Worm (Caenorhabditis elegans) whole organism, L1 larva: ENCODE measurements around the gene Y62E10A.24.

Experiments
- C34B4.2 ChIP-seq: sonication (generic microtip); optimal IDR thresholded peaks from 2 replicates; lab custom pipeline; 2017; ENCODE audit warnings: mild to moderate bottlenecking, missing genetic modification characterization, missing compliant biosample characterization
- F16B12.6 ChIP-seq: fragments of 150-350 bp; optimal IDR thresholded peaks from 2 replicates; lab custom pipeline; 2014; ENCODE audit warnings: missing biosample characterization, missing genetic modification characterization
- aha-1 ChIP-seq: fragments of 150-350 bp; optimal IDR thresholded peaks from 2 replicates; lab custom pipeline; 2014; ENCODE audit warnings: missing biosample characterization, missing genetic modification characterization
- alr-1 ChIP-seq: fragments of 200-800 bp; sonication (Bioruptor generic); optimal IDR thresholded peaks from 2 replicates; lab custom pipeline; 2018; ENCODE audit warnings: borderline replicate concordance, mild to moderate bottlenecking, missing genetic modification characterization, missing compliant biosample characterization
- aly-2 ChIP-seq: fragments of 150-350 bp; optimal IDR thresholded peaks from 2 replicates; lab custom pipeline; 2014; ENCODE audit warnings: missing biosample characterization, missing genetic modification characterization
- blmp-1 ChIP-seq: fragments of 150-350 bp; optimal IDR thresholded peaks from 2 replicates; lab custom pipeline; 2014; ENCODE audit warnings: missing biosample characterization, missing genetic modification characterization
- ceh-88 ChIP-seq: fragments of 200-800 bp; sonication (Bioruptor generic); IDR thresholded peaks from 2 replicates; pipeline ENCODE4 v1.3.6; 2022; ENCODE audit warnings: missing genetic modification characterization, missing compliant biosample characterization
- ceh-90 ChIP-seq: sonication (generic microtip); optimal IDR thresholded peaks from 2 replicates; lab custom pipeline; 2016; ENCODE audit warnings: missing genetic modification characterization, missing compliant biosample characterization
- ces-1 ChIP-seq: fragments of 150-350 bp; optimal IDR thresholded peaks from 2 replicates; lab custom pipeline; 2014; ENCODE audit warnings: missing biosample characterization, missing genetic modification reagents, missing genetic modification characterization
- dpl-1 ChIP-seq, 3 experiments: fragments of 150-350 bp in 2 of 3; sonication (generic microtip) in 1 of 3; optimal IDR thresholded peaks; 2 replicates each; lab custom pipeline; 2014 to 2017; ENCODE audit warnings: missing biosample characterization in 3 of 3, missing genetic modification characterization in 3 of 3, missing genetic modification reagents in 3 of 3
- efl-1 ChIP-seq, 4 experiments: fragments of 150-350 bp; optimal IDR thresholded peaks in 3 of 4; peaks in 1 of 4; 1 replicate in 1 of 4; 2 replicates in 3 of 4; lab custom pipeline; 2014; ENCODE audit warnings: missing biosample characterization in 2 of 4, missing genetic modification characterization in 2 of 4, missing genetic modification reagents in 2 of 4
- efl-3 ChIP-seq: fragments of 200-800 bp; sonication (Bioruptor generic); optimal IDR thresholded peaks from 2 replicates; lab custom pipeline; 2018; ENCODE audit warnings: mild to moderate bottlenecking, missing genetic modification characterization, missing compliant biosample characterization
- egl-13 ChIP-seq: sonication (generic microtip); optimal IDR thresholded peaks from 2 replicates; lab custom pipeline; 2016; ENCODE audit warnings: missing genotype, missing genetic modification reagents, missing genetic modification characterization, missing compliant biosample characterization
- ets-5 ChIP-seq: fragments of 200-800 bp; sonication (Bioruptor generic); IDR thresholded peaks from 2 replicates; pipeline ENCODE4 v1.3.6; 2022; ENCODE audit warnings: missing genetic modification characterization, missing compliant biosample characterization
- fkh-4 ChIP-seq: sonication (generic microtip); optimal IDR thresholded peaks from 2 replicates; lab custom pipeline; 2016; ENCODE audit warnings: missing compliant biosample characterization, missing genetic modification characterization, borderline replicate concordance
- fos-1 ChIP-seq: fragments of 150-350 bp; optimal IDR thresholded peaks from 2 replicates; lab custom pipeline; 2014; ENCODE audit warnings: missing biosample characterization, missing genetic modification characterization
- grh-1 ChIP-seq: fragments of 200-800 bp; sonication (Bioruptor generic); IDR thresholded peaks from 2 replicates; pipeline ENCODE4 v1.3.6; 2022; ENCODE audit warnings: missing genetic modification reagents, missing genetic modification characterization, missing compliant biosample characterization
- hlh-4 ChIP-seq: sonication (generic microtip); optimal IDR thresholded peaks from 2 replicates; lab custom pipeline; 2016; ENCODE audit warnings: mild to moderate bottlenecking, missing genetic modification characterization, missing compliant biosample characterization
- irx-1 ChIP-seq: sonication (generic microtip); optimal IDR thresholded peaks from 2 replicates; lab custom pipeline; 2016; ENCODE audit warnings: missing genetic modification characterization, missing compliant biosample characterization
- isw-1 ChIP-seq: fragments of 200-800 bp; sonication (Bioruptor generic); IDR thresholded peaks from 2 replicates; pipeline ENCODE4 v1.3.6; 2022; ENCODE audit warnings: missing genetic modification characterization, missing compliant biosample characterization
- jun-1 ChIP-seq: fragments of 150-350 bp; optimal IDR thresholded peaks from 2 replicates; lab custom pipeline; 2014; ENCODE audit warnings: missing biosample characterization, missing genetic modification reagents, missing genetic modification characterization
- lin-13 ChIP-seq: fragments of 150-350 bp; optimal IDR thresholded peaks from 2 replicates; lab custom pipeline; 2014; ENCODE audit warnings: missing biosample characterization, missing genetic modification reagents, missing genetic modification characterization
- lin-35 ChIP-seq, 2 experiments: fragments of 150-350 bp; optimal IDR thresholded peaks; 2 replicates each; lab custom pipeline; 2014; ENCODE audit warnings: missing biosample characterization in 2 of 2, missing genetic modification characterization in 2 of 2, missing genetic modification reagents in 2 of 2
- lir-3 ChIP-seq: sonication (generic microtip); optimal IDR thresholded peaks from 2 replicates; lab custom pipeline; 2016; ENCODE audit warnings: mild to moderate bottlenecking, missing genetic modification characterization, moderate library complexity, missing compliant biosample characterization; ENCODE audit not compliant: poor library complexity
- lsy-2 ChIP-seq, 2 experiments: fragments of 150-350 bp; optimal IDR thresholded peaks; 2 replicates each; lab custom pipeline; 2014; ENCODE audit warnings: missing biosample characterization in 2 of 2, missing genetic modification characterization in 2 of 2
- mdl-1 ChIP-seq, 2 experiments: fragments of 150-350 bp; optimal IDR thresholded peaks; 2 replicates each; lab custom pipeline; 2014 to 2017; ENCODE audit warnings: missing biosample characterization in 2 of 2, missing genetic modification characterization in 2 of 2, inconsistent platforms in 1 of 2
- nhr-11 ChIP-seq: fragments of 150-350 bp; optimal IDR thresholded peaks from 2 replicates; lab custom pipeline; 2014; ENCODE audit warnings: missing biosample characterization, missing genetic modification characterization
- nhr-237 ChIP-seq: fragments of 150-350 bp; optimal IDR thresholded peaks from 2 replicates; lab custom pipeline; 2014; ENCODE audit warnings: missing biosample characterization, missing genetic modification characterization
- nhr-47 ChIP-seq: sonication (generic microtip); optimal IDR thresholded peaks from 2 replicates; lab custom pipeline; 2016; ENCODE audit warnings: mild to moderate bottlenecking, missing genetic modification characterization, moderate library complexity, missing compliant biosample characterization
- nhr-71 ChIP-seq: sonication (generic microtip); optimal IDR thresholded peaks from 2 replicates; lab custom pipeline; 2016; ENCODE audit warnings: mild to moderate bottlenecking, missing genetic modification characterization, moderate library complexity, missing compliant biosample characterization
- nhr-77 ChIP-seq: fragments of 150-350 bp; optimal IDR thresholded peaks from 2 replicates; lab custom pipeline; 2014; ENCODE audit warnings: missing biosample characterization, missing genetic modification characterization
- pax-3 ChIP-seq: fragments of 200-800 bp; sonication (Bioruptor generic); optimal IDR thresholded peaks from 2 replicates; lab custom pipeline; 2018; ENCODE audit warnings: mild to moderate bottlenecking, missing genetic modification characterization, moderate library complexity, missing compliant biosample characterization
- pqm-1 ChIP-seq: sonication (generic microtip); optimal IDR thresholded peaks from 3 replicates; lab custom pipeline; 2017; ENCODE audit warnings: missing biosample characterization, missing genetic modification characterization
- skn-1 ChIP-seq: fragments of 150-350 bp; optimal IDR thresholded peaks from 2 replicates; lab custom pipeline; 2014; ENCODE audit warnings: missing biosample characterization, missing genetic modification characterization
- snu-23 ChIP-seq: sonication (generic microtip); optimal IDR thresholded peaks from 2 replicates; lab custom pipeline; 2016; ENCODE audit warnings: missing genetic modification characterization, missing compliant biosample characterization
- swsn-7 ChIP-seq: sonication (generic microtip); optimal IDR thresholded peaks from 2 replicates; lab custom pipeline; 2016; ENCODE audit warnings: missing genetic modification characterization, missing compliant biosample characterization
- tbx-2 ChIP-seq: sonication (generic microtip); optimal IDR thresholded peaks from 2 replicates; lab custom pipeline; 2016; ENCODE audit warnings: missing genetic modification characterization, missing compliant biosample characterization
- unc-130 ChIP-seq: fragments of 150-350 bp; optimal IDR thresholded peaks from 2 replicates; lab custom pipeline; 2017; ENCODE audit warnings: missing biosample characterization, missing genetic modification characterization, inconsistent platforms
- unc-30 ChIP-seq: sonication (generic microtip); optimal IDR thresholded peaks from 2 replicates; lab custom pipeline; 2017; ENCODE audit warnings: missing biosample characterization, missing genetic modification characterization
- unc-62 ChIP-seq: fragments of 150-350 bp; optimal IDR thresholded peaks from 2 replicates; lab custom pipeline; 2014; ENCODE audit warnings: missing biosample characterization, missing genetic modification reagents, missing genetic modification characterization
- unc-86 ChIP-seq: sonication (generic microtip); optimal IDR thresholded peaks from 2 replicates; lab custom pipeline; 2016; ENCODE audit warnings: missing genetic modification characterization, missing compliant biosample characterization
- unc-98 ChIP-seq: fragments of 200-800 bp; sonication (Bioruptor generic); IDR thresholded peaks from 2 replicates; pipeline ENCODE4 v1.3.6; 2022; ENCODE audit warnings: missing genetic modification characterization, missing compliant biosample characterization
- vab-15 ChIP-seq: sonication (generic microtip); optimal IDR thresholded peaks from 2 replicates; lab custom pipeline; 2017; ENCODE audit warnings: missing genotype, mild to moderate bottlenecking, missing genetic modification characterization, missing compliant biosample characterization
- zag-1 ChIP-seq: fragments of 150-350 bp; optimal IDR thresholded peaks from 2 replicates; lab custom pipeline; 2014; ENCODE audit warnings: missing biosample characterization, missing genetic modification characterization
- zip-4 ChIP-seq: fragments of 200-800 bp; sonication (Bioruptor generic); optimal IDR thresholded peaks from 2 replicates; lab custom pipeline; 2018; ENCODE audit warnings: mild to moderate bottlenecking, missing genetic modification characterization, moderate library complexity, missing compliant biosample characterization
- ztf-4 ChIP-seq: fragments of 150-350 bp; optimal IDR thresholded peaks from 2 replicates; lab custom pipeline; 2014; ENCODE audit warnings: missing biosample characterization, missing genetic modification characterization

Gene Y62E10A.24

DNA sequence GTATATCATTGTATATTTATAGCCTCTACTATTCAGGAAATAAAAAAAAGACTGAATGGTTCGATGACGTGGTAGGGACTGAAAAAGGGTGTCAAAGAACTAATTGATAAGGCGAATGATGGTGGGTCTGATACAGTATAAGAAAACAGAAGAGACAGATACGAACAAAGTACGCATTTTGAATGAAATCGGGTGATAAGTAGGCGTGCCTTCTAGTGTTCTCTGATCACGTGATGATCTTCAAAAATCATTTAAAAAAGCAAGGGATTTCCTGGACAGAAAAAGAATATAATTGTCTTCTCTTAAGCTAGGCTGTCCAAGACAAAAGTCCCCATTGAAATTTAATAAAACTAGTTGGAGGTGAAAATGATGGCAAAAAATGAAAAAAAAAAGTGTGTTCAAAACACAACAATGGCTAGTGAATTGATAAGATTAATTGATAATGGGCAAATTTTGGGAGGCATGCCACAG lies 22.8 kb downstream of the Y62E10A.24 start (continued):
- TF ChIP-seq zip-4 (GFP tag; lab: Kevin White, UChicago): no peak
- TF ChIP-seq C34B4.2 (tag; lab: Kevin White, UChicago): no peak
- no peak for TF ChIP-seq ceh-88 (GFP tag; lab: Robert Waterston, UW)
- no peak for TF ChIP-seq unc-86
- TF ChIP-seq pax-3 (tag; lab: Kevin White, UChicago): no peak
- peak; percentile 18 for TF ChIP-seq nhr-47 (tag; lab: Kevin White, UChicago)
- no peak for TF ChIP-seq nhr-77 (tag; lab: Kevin White, UChicago)
- no peak for TF ChIP-seq egl-13 (tag; lab: Kevin White, UChicago)
- no peak for TF ChIP-seq efl-1 (optimal IDR thresholded peaks at IDR 0.05; lab: Kevin White, UChicago)
- peak in 1 of 2 experiments; percentile 84 for TF ChIP-seq efl-1 (GFP tag; optimal IDR thresholded peaks at IDR 0.05 in 1 of 2; lab: Kevin White, UChicago)
- no peak for TF ChIP-seq dpl-1 (GFP tag; optimal IDR thresholded peaks at IDR 0.05; lab: Kevin White, UChicago)
- TF ChIP-seq lin-35 (GFP tag; optimal IDR thresholded peaks at IDR 0.05; lab: Kevin White, UChicago): peak in 1 of 2 experiments; percentile 45
- no peak for TF ChIP-seq isw-1 (GFP tag; lab: Robert Waterston, UW)
- no peak for TF ChIP-seq lin-13 (GFP tag; lab: Kevin White, UChicago)
- TF ChIP-seq, all 84 proteins: peak for 20

DNA sequence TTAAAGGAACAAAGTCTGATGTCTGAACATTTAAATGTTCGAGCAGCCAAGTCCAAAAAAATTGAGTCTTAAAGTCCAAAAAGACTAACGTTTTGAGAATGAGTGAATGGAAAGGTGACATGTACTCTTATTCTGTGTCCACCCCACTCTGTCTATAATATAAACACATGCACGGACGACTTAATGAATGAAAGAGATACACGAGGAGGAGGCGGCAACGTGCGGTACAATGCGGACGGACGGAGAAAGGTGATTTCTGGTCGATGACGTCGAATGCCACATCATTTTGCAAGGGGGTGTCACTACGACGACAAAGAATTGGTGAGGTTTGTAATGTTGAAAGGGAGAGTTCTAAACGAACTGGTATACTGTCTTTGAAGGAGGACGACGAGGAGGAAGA lies 24.2 kb downstream of the Y62E10A.24 start:
- TF ChIP-seq blmp-1 (peak; percentile 47), mdl-1 (tag; optimal IDR thresholded peaks at IDR 0.05; lab: Kevin White, UChicago) (no peak), grh-1 (GFP tag; lab: Robert Waterston, UW) (peak; percentile 15; the same call in 1 of the 2 replicates), skn-1 (tag; lab: Kevin White, UChicago) (no peak), aha-1 (tag; lab: Kevin White, UChicago) (no peak)

DNA sequence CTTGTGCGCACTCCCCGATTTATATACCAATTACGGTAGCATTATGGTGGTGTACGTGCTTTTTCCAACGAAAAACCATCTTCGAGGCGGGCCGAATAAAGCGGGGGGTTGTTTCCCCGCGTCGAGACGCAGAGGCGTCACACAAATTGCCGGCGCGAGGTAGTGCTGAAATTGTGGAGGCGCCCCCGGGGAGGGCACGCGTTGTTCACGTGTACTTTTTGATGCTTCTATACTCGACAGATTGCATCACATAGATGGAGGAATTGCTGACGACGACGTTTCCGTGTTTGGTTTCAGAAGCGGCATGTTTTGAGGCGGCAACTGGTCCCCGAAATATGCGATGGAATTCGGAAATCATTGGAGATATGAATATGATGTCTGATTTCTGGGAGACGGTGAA lies 24.7 kb downstream of the Y62E10A.24 start:
- TF ChIP-seq ceh-90 (tag; lab: Kevin White, UChicago) (no peak), ceh-88 (GFP tag; lab: Robert Waterston, UW) (no peak; the same call in 1 of the 2 replicates), blmp-1 (peak; percentile 50), hlh-4 (tag; lab: Kevin White, UChicago) (no peak), zag-1 (no peak), nhr-11 (tag; lab: Kevin White, UChicago) (peak; percentile 36), swsn-7 (tag; lab: Kevin White, UChicago) (peak; percentile 89), fkh-4 (no peak), unc-130 (tag; lab: Kevin White, UChicago) (peak; percentile 86), nhr-71 (tag; lab: Kevin White, UChicago) (peak; percentile 97), fos-1 (tag; lab: Kevin White, UChicago) (peak; percentile 26), ces-1 (GFP tag; lab: Kevin White, UChicago) (no peak), ets-5 (GFP tag; lab: Robert Waterston, UW) (no peak), irx-1 (tag; lab: Kevin White, UChicago) (peak; percentile 68), aly-2 (tag; lab: Kevin White, UChicago) (no peak), mdl-1 (tag; optimal IDR thresholded peaks at IDR 0.05; lab: Kevin White, UChicago) (peak in 1 of 2 experiments; percentile 90), C34B4.2 (tag; lab: Kevin White, UChicago) (no peak), tbx-2 (tag; lab: Kevin White, UChicago) (peak; percentile 91), egl-13 (tag; lab: Kevin White, UChicago) (peak; percentile 79), lsy-2 (tag; optimal IDR thresholded peaks at IDR 0.05; lab: Kevin White, UChicago) (peak; percentile 74 to 87), unc-62 (no peak), isw-1 (GFP tag; lab: Robert Waterston, UW) (peak; percentile 63), alr-1 (no peak), snu-23 (GFP tag; lab: Kevin White, UChicago) (peak; percentile 96), lir-3 (tag; lab: Kevin White, UChicago) (peak; percentile 62), F16B12.6 (tag; lab: Kevin White, UChicago) (peak; percentile 38), efl-3 (no peak), pqm-1 (tag; lab: Kevin White, UChicago) (peak; percentile 58), unc-30 (no peak), nhr-237 (tag; lab: Kevin White, UChicago) (peak; percentile 64), jun-1 (tag; lab: Kevin White, UChicago) (peak; percentile 77), unc-98 (GFP tag; lab: Robert Waterston, UW) (peak; percentile 8; the same call in 1 of the 2 replicates), zip-4 (GFP tag; lab: Kevin White, UChicago) (peak; percentile 4), vab-15 (peak; percentile 69), aha-1 (tag; lab: Kevin White, UChicago) (peak; percentile 93), lin-13 (GFP tag; lab: Kevin White, UChicago) (peak; percentile 84), dpl-1 (GFP tag; optimal IDR thresholded peaks at IDR 0.05; lab: Kevin White, UChicago) (peak; percentile 44 to 53 (median 51)), ztf-4 (peak; percentile 85)
